Worm (Caenorhabditis elegans) whole organism, young adult: ENCODE results near the gene dolk-1.
A peak's percentile ranks its signal among the peaks of the same experiment; 100 is the strongest.

ENCODE experiments used
- F33H1.4 ChIP-seq: fragments of 200-800 bp; sonication (Bioruptor generic); IDR thresholded peaks from 2 replicates; pipeline ENCODE4 v1.3.6; 2022; ENCODE audit warnings: missing genetic modification reagents, missing genetic modification characterization, missing compliant biosample characterization
- F49E8.2 ChIP-seq: sonication (generic microtip); optimal IDR thresholded peaks from 3 replicates; lab custom pipeline; 2017; ENCODE audit warnings: missing genetic modification characterization, mild to moderate bottlenecking, missing compliant biosample characterization, antibody characterized with exemption, moderate library complexity; ENCODE audit not compliant: insufficient read depth
- F55B11.4 ChIP-seq: sonication (generic microtip); optimal IDR thresholded peaks from 2 replicates; lab custom pipeline; 2016; ENCODE audit warnings: missing compliant biosample characterization, missing genetic modification characterization, borderline replicate concordance; ENCODE audit not compliant: insufficient read depth
- K12H6.12 ChIP-seq: fragments of 200-800 bp; sonication (Bioruptor generic); optimal IDR thresholded peaks from 2 replicates; lab custom pipeline; 2018; ENCODE audit warnings: mild to moderate bottlenecking, missing genetic modification characterization, missing compliant biosample characterization
- Y53F4B.3 ChIP-seq: fragments of 200-800 bp; sonication (Bioruptor generic); IDR thresholded peaks from 2 replicates; pipeline ENCODE4 v1.3.6; 2022; ENCODE audit warnings: missing genetic modification reagents, missing genetic modification characterization, missing compliant biosample characterization
- attf-3 ChIP-seq: fragments of 200-800 bp; sonication (Bioruptor generic); conservative IDR thresholded peaks from 2 replicates; pipeline ENCODE4 v1.3.6; 2022; ENCODE audit warnings: missing genetic modification reagents, missing genetic modification characterization, missing compliant biosample characterization
- attf-5 ChIP-seq: fragments of 200-800 bp; sonication (Bioruptor generic); optimal IDR thresholded peaks from 2 replicates; lab custom pipeline; 2018; ENCODE audit warnings: mild to moderate bottlenecking, missing genetic modification characterization, missing compliant biosample characterization
- cebp-1 ChIP-seq, 2 experiments: fragments of 200-800 bp in 1 of 2; sonication (Bioruptor generic) in 1 of 2; sonication (generic microtip) in 1 of 2; IDR thresholded peaks in 1 of 2; optimal IDR thresholded peaks in 1 of 2; 2 replicates each; pipeline versions ENCODE4 v1.3.6 to Lab custom; 2017 to 2022; ENCODE audit warnings: missing compliant biosample characterization in 2 of 2, missing genetic modification characterization in 2 of 2, mild to moderate bottlenecking in 1 of 2, missing genetic modification reagents in 1 of 2, moderate library complexity in 1 of 2
- cebp-2 ChIP-seq: fragments of 200-800 bp; sonication (Bioruptor generic); IDR thresholded peaks from 2 replicates; pipeline ENCODE4 v1.3.6; 2022; ENCODE audit warnings: missing genetic modification characterization, missing compliant biosample characterization
- dpl-1 ChIP-seq: fragments of 150-350 bp; optimal IDR thresholded peaks from 2 replicates; lab custom pipeline; 2014; ENCODE audit warnings: missing biosample characterization, missing genetic modification reagents, missing genetic modification characterization
- efl-1 ChIP-seq: fragments of 150-350 bp; optimal IDR thresholded peaks from 2 replicates; lab custom pipeline; 2014; ENCODE audit warnings: missing biosample characterization, missing genetic modification reagents, missing genetic modification characterization
- egrh-3 ChIP-seq: fragments of 200-800 bp; sonication (Bioruptor generic); IDR thresholded peaks from 2 replicates; pipeline ENCODE4 v1.3.6; 2022; ENCODE audit warnings: missing genetic modification reagents, missing genetic modification characterization, missing compliant biosample characterization
- ets-4 ChIP-seq: fragments of 200-800 bp; sonication (Bioruptor generic); optimal IDR thresholded peaks from 2 replicates; lab custom pipeline; 2018; ENCODE audit warnings: mild to moderate bottlenecking, missing genetic modification characterization, missing compliant biosample characterization
- hmg-1.2 ChIP-seq: fragments of 200-800 bp; sonication (Bioruptor generic); IDR thresholded peaks from 2 replicates; pipeline ENCODE4 v1.3.6; 2022; ENCODE audit warnings: missing genetic modification reagents, missing genetic modification characterization, missing compliant biosample characterization
- lin-35 ChIP-seq, 3 experiments: fragments of 150-350 bp in 2 of 3; sonication (generic microtip) in 1 of 3; optimal IDR thresholded peaks; 2 replicates each; lab custom pipeline; 2014 to 2018; ENCODE audit warnings: missing biosample characterization in 3 of 3, missing genetic modification characterization in 3 of 3, missing genetic modification reagents in 3 of 3
- madf-8 ChIP-seq: fragments of 200-800 bp; sonication (Bioruptor generic); conservative IDR thresholded peaks from 2 replicates; pipeline ENCODE4 v1.3.6; 2022; ENCODE audit warnings: missing genetic modification reagents, missing genetic modification characterization, missing compliant biosample characterization
- mcd-1 ChIP-seq: fragments of 200-800 bp; sonication (Bioruptor generic); IDR thresholded peaks from 2 replicates; pipeline ENCODE4 v1.3.6; 2022; ENCODE audit warnings: missing genetic modification reagents, missing genetic modification characterization, missing compliant biosample characterization
- mxl-1 ChIP-seq: sonication (generic microtip); optimal IDR thresholded peaks from 2 replicates; lab custom pipeline; 2016; ENCODE audit warnings: missing genetic modification characterization, missing compliant biosample characterization
- nfya-1 ChIP-seq: sonication (generic microtip); optimal IDR thresholded peaks from 2 replicates; lab custom pipeline; 2017; ENCODE audit warnings: antibody characterized with exemption, missing compliant biosample characterization, missing genetic modification characterization, borderline replicate concordance; ENCODE audit not compliant: insufficient read depth
- nfya-2 ChIP-seq: fragments of 200-800 bp; sonication (Bioruptor generic); IDR thresholded peaks from 2 replicates; pipeline ENCODE4 v1.3.6; 2022; ENCODE audit warnings: missing genetic modification reagents, missing genetic modification characterization, missing compliant biosample characterization
- nfyb-1 ChIP-seq: fragments of 200-800 bp; sonication (Bioruptor generic); IDR thresholded peaks from 2 replicates; pipeline ENCODE4 v1.3.6; 2022; ENCODE audit warnings: missing genetic modification reagents, missing genetic modification characterization, missing compliant biosample characterization
- pbrm-1 ChIP-seq: fragments of 200-800 bp; sonication (Bioruptor generic); IDR thresholded peaks from 2 replicates; pipeline ENCODE4 v1.3.6; 2022; ENCODE audit warnings: missing genetic modification reagents, missing genetic modification characterization, missing compliant biosample characterization
- snpc-4 ChIP-seq, 5 experiments: fragments of 150-350 bp in 1 of 5; sonication (generic microtip) in 4 of 5; optimal IDR thresholded peaks; 2 replicates each; lab custom pipeline; 2014 to 2018; ENCODE audit warnings: missing genetic modification characterization in 5 of 5, missing biosample characterization in 3 of 5, antibody characterized with exemption in 2 of 5, mild to moderate bottlenecking in 2 of 5, missing compliant biosample characterization in 2 of 5, missing genotype in 2 of 5, moderate library complexity in 2 of 5, missing genetic modification reagents in 1 of 5
- xnd-1 ChIP-seq: sonication (generic microtip); optimal IDR thresholded peaks from 2 replicates; lab custom pipeline; 2016; ENCODE audit warnings: missing genotype, missing genetic modification reagents, missing genetic modification characterization, missing compliant biosample characterization
- zfh-2 ChIP-seq: fragments of 200-800 bp; sonication (Bioruptor generic); conservative IDR thresholded peaks from 2 replicates; pipeline ENCODE4 v1.3.6; 2022; ENCODE audit warnings: missing genetic modification reagents, missing genetic modification characterization, missing compliant biosample characterization
- ztf-28 ChIP-seq: fragments of 200-800 bp; sonication (Bioruptor generic); IDR thresholded peaks from 2 replicates; pipeline ENCODE4 v1.3.6; 2022; ENCODE audit warnings: missing genetic modification reagents, missing genetic modification characterization, missing compliant biosample characterization

dolk-1 gene

DNA sequence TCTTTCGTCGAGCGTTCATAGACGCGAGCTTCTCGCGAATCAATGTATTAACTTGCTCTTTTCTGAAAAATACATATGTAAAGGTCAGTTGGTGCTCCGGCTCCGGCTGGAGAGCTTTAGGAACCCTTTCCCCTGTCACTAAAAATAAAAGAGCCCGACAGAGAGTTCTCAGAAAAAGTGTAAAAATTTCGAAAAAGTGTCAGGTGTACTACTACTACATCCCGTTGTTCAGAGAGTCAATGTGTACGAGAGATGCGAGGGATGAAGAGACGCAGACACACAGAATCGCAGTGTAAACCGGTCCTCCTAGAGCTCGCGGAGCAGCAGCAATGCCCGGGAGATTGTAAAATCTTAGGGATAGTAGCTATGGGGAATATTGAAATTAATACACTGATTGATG, 9.2 kb upstream of the dolk-1 start:
- TF ChIP-seq hmg-1.2 (GFP tag; lab: Robert Waterston, UW): 0 out of 2 replicates have a peak, but pooled peaks have one; percentile 9
- no peak for TF ChIP-seq Y53F4B.3 (GFP tag; lab: Robert Waterston, UW)
- 0 out of 2 replicates have a peak, but pooled peaks have one; percentile 47 for TF ChIP-seq nfyb-1
- no peak for TF ChIP-seq attf-5 (GFP tag; lab: Kevin White, UChicago)

DNA sequence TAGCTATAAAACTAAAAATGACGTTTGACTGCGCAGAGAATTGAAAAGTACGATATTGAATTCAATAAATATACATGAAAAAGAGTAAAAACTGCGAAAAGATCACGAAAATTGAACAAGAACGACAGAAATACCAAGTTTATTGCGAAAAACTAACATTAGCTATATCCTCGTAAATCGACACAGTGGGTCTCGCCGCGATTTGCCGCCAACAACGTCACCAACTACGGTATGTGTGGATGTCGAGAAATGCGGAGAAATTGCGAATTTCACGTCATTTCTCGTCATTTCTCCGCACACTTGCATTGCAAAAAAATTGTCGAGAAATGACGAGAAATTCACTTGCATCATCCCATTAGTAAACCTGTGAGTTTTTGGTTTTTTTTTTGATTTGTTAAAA, 6.6 kb upstream of the dolk-1 start:
- TF ChIP-seq F33H1.4 (GFP tag; lab: Robert Waterston, UW): peak; percentile 69

DNA sequence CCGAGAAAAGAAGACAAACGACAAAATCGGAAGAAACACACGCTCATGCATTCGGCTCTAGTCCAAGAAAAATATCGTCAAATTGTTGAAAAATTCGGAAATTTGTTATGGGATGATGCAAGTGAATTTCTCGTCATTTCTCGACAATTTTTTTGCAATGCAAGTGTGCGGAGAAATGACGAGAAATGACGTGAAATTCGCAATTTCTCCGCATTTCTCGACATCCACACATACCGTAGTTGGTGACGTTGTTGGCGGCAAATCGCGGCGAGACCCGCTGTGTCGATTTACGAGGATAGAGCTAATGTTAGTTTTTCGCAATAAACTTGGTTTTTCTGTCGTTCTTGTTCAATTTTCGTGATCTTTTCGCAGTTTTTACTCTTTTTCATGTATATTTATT, 5.8 kb upstream of the dolk-1 start:
- peak; percentile 58; the same call in 1 of the 2 replicates for TF ChIP-seq F33H1.4 (GFP tag; lab: Robert Waterston, UW)
- TF ChIP-seq, all 124 proteins: peak for 1; not testable (repeated sequence) for 123

DNA sequence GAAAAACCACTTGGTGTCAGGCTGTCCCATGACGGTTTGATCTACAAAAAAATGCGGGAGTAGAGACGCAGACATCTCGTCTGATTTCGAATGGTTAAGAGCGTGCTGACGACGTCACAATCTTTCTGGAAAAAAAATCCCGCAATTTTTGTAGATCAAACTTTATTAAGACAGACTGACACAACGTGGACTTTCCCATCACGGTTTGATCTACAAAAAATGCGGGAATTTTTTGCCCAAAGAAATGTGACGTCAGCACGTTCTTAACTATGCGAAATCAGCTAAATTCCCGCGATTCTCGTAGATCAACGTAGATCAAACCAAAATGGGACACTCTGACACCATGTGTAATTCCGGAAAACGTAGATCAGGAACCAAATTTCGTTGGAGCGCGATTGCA, 5.1 kb upstream of the dolk-1 start:
- TF ChIP-seq attf-3 (GFP tag; lab: Robert Waterston, UW): no peak
- TF ChIP-seq efl-1 (GFP tag; lab: Kevin White, UChicago): no peak
- no peak for TF ChIP-seq xnd-1 (tag; lab: Kevin White, UChicago)
- no peak for TF ChIP-seq nfya-2 (GFP tag; lab: Robert Waterston, UW)
- no peak for TF ChIP-seq mxl-1
- TF ChIP-seq dpl-1 (GFP tag; lab: Kevin White, UChicago): no peak
- no peak for TF ChIP-seq F55B11.4 (tag; lab: Kevin White, UChicago)
- TF ChIP-seq nfya-1: no peak
- no peak for TF ChIP-seq cebp-2 (GFP tag; lab: Robert Waterston, UW)
- no peak for TF ChIP-seq mcd-1 (GFP tag; lab: Robert Waterston, UW)

DNA sequence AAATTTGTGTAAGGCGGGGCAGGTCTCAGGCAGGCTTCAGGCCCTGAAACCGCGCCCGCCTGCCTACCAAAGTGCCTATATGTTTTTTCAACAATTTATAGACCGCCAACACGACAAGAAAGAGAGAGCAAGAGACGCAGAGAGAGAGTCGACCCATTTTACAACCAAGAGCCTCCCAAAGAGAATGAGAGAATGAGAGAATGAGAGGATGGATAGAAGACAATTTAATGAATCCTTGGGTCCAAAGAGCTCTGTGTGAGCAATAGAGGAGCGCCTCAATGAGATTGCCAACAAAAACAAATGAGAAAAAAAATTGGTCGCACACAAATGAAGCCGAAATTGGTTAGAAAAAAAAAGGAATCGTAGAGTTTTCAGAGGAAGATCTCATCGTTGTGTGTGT, 4.5 kb upstream of the dolk-1 start:
- TF ChIP-seq zfh-2 (GFP tag; lab: Robert Waterston, UW): 0 out of 2 replicates have a peak, but pooled peaks have one; percentile 22
- no peak for TF ChIP-seq ets-4 (GFP tag; lab: Kevin White, UChicago)

DNA sequence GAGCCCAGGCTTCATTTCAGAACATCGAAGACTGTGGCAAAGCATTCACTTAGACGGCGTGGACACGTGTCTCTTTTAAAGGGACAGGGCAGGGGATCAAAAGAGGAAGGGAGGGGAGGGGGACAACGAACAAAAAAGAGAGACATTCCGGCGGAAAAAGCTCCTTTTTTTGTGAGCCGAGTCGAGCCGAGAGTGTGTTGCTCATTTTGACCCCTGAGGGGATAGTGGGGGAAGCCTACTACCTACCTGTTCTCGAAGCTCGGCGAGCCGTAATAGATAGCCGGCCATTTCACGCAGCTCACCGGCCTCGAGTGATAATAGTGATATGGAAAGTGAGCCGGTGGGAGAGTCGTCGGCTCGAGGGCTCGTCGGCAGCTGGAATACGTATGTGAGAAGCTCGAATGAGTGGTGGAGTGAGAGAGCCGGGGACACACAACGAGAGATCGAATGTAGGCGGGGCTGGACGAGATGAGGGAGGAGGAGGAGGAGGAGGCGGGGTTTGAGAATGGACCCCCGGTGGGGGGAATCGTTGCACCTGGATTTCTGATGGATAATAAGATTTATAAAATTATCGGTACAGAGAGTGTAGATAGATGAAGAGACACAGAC, 3.3 kb upstream of the dolk-1 start:
- TF ChIP-seq pbrm-1 (GFP tag; lab: Robert Waterston, UW) (no peak), egrh-3 (peak; percentile 59; the same call in 1 of the 2 replicates), ztf-28 (no peak), F49E8.2 (tag; lab: Kevin White, UChicago) (no peak), lin-35 (GFP tag; optimal IDR thresholded peaks at IDR 0.05; lab: Kevin White, UChicago) (no peak), zfh-2 (GFP tag; lab: Robert Waterston, UW) (peak; percentile 87)

DNA sequence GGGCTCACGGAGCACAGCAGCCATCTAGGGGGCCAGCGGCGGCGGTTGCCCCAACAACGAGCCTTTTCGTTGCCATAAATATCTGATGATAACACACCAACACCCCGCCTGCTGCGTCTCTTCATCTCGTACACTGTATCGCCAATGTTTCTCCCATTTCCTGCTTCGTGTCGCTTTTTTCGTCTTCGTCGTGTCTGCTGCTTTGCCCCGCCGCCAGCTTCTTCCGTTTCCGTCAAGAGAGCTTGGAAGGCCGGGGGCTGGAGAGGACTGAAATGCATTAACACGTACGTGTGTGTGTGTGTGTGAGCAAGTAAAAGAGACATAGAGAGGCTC, 2.5 kb upstream of the dolk-1 start:
- TF ChIP-seq cebp-1 (GFP tag; IDR thresholded peaks at IDR 0.05; lab: Robert Waterston, UW) (peak; percentile 22; the same call in 1 of the 2 replicates), cebp-1 (tag; optimal IDR thresholded peaks at IDR 0.05; lab: Kevin White, UChicago) (peak; percentile 3), hmg-1.2 (GFP tag; lab: Robert Waterston, UW) (peak; percentile 53; the same call in 1 of the 2 replicates), madf-8 (GFP tag; lab: Robert Waterston, UW) (no peak), snpc-4 (GFP tag; optimal IDR thresholded peaks at IDR 0.05; lab: Kevin White, UChicago) (peak; percentile 17), snpc-4 (tag; optimal IDR thresholded peaks at IDR 0.05; lab: Kevin White, UChicago) (peak in 3 of 4 experiments; percentile 29 to 48 (median 38)), lin-35 (GFP tag; optimal IDR thresholded peaks at IDR 0.05; lab: Kevin White, UChicago) (no peak), zfh-2 (GFP tag; lab: Robert Waterston, UW) (peak; percentile 88), K12H6.12 (tag; lab: Kevin White, UChicago) (peak; percentile 38)
- TF ChIP-seq, all 124 proteins: peak for 5
